Worm (Caenorhabditis elegans) whole organism, mixed stage, embryonic: ENCODE measurements around the gene T13F3.8.

Experiments used
- hlh-1 ChIP-seq: fragments of 150-350 bp; optimal IDR thresholded peaks from 2 replicates; lab custom pipeline; 2014; ENCODE audit warnings: missing biosample characterization, missing genetic modification reagents, missing genetic modification characterization
- lin-13 ChIP-seq: fragments of 150-350 bp; optimal IDR thresholded peaks from 2 replicates; lab custom pipeline; 2014; ENCODE audit warnings: missing biosample characterization, missing genetic modification characterization
- lsy-2 ChIP-seq: fragments of 150-350 bp; optimal IDR thresholded peaks from 2 replicates; lab custom pipeline; 2014; ENCODE audit warnings: missing biosample characterization, missing genetic modification characterization
- mab-5 ChIP-seq: fragments of 150-350 bp; optimal IDR thresholded peaks from 2 replicates; lab custom pipeline; 2014; ENCODE audit warnings: missing biosample characterization, missing genetic modification characterization
- nhr-12 ChIP-seq: fragments of 150-350 bp; optimal IDR thresholded peaks from 2 replicates; lab custom pipeline; 2014; ENCODE audit warnings: missing biosample characterization, missing genetic modification characterization
- tbx-8 ChIP-seq: fragments of 200-800 bp; sonication (Bioruptor generic); optimal IDR thresholded peaks from 2 replicates; lab custom pipeline; 2018; ENCODE audit warnings: mild to moderate bottlenecking, missing genetic modification characterization, moderate library complexity, missing compliant biosample characterization
- unc-62 ChIP-seq: fragments of 150-350 bp; optimal IDR thresholded peaks from 2 replicates; lab custom pipeline; 2014; ENCODE audit warnings: missing biosample characterization, missing genetic modification reagents, missing genetic modification characterization
- ztf-11 ChIP-seq: fragments of 150-350 bp; optimal IDR thresholded peaks from 2 replicates; lab custom pipeline; 2014; ENCODE audit warnings: missing biosample characterization, missing genetic modification characterization

DNA sequence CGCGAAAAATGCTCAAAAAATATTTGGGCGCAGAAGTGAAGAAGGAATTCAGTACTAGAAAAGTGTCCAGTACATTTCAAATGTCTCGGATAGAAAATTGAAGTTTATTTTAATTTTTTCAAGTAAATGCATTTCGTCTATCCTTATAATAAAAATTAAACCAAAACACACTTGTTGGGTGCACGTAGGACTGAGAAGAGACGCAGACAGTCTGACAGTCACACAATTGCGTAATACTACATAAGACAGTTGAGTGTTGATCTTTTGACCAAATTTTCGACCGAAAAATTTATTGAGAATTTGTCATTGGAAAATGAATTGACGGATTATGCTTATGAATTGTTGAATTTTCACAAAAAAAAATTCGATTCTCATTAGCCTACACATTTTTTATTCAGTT lies 39.9 kb downstream of the T13F3.8 start, which contains the start of gene oac-7:
- TF ChIP-seq ztf-11 (tag; lab: Kevin White, UChicago): no peak
- TF ChIP-seq mab-5 (tag; lab: Kevin White, UChicago): no peak
- TF ChIP-seq hlh-1 (tag; lab: Kevin White, UChicago): no peak
- TF ChIP-seq lsy-2 (tag; lab: Kevin White, UChicago): no peak
- no peak for TF ChIP-seq lin-13 (tag; lab: Kevin White, UChicago)
- TF ChIP-seq tbx-8: no peak
- no peak for TF ChIP-seq nhr-12 (tag; lab: Kevin White, UChicago)
- TF ChIP-seq unc-62 (GFP tag; lab: Kevin White, UChicago): no peak
